Worm (Caenorhabditis elegans) whole organism, midembryonic: ENCODE data around the gene sucl-2.

Experiments used
- T22C8.4 ChIP-seq: fragments of 200-800 bp; sonication (Bioruptor generic); IDR thresholded peaks from 2 replicates; pipeline ENCODE4 v1.3.6; 2022; ENCODE audit warnings: missing genetic modification characterization, missing compliant biosample characterization
- cog-1 ChIP-seq: sonication (generic microtip); optimal IDR thresholded peaks from 2 replicates; lab custom pipeline; 2016; ENCODE audit warnings: missing genetic modification characterization, missing compliant biosample characterization
- flt-1 ChIP-seq: fragments of 200-800 bp; sonication (Bioruptor generic); IDR thresholded peaks from 2 replicates; pipeline ENCODE4 v1.3.6; 2022; ENCODE audit warnings: missing genetic modification characterization, missing compliant biosample characterization
- klf-2 ChIP-seq: fragments of 200-800 bp; sonication (Bioruptor generic); conservative IDR thresholded peaks from 2 replicates; pipeline ENCODE4 v1.3.6; 2022; ENCODE audit warnings: missing genetic modification reagents, missing genetic modification characterization, missing compliant biosample characterization
- med-1 ChIP-seq: sonication (generic microtip); optimal IDR thresholded peaks from 2 replicates; lab custom pipeline; 2017; ENCODE audit warnings: missing genetic modification characterization, mild to moderate bottlenecking, missing compliant biosample characterization, antibody characterized with exemption, missing genetic modification reagents; ENCODE audit not compliant: insufficient read depth
- ref-1 ChIP-seq: fragments of 200-800 bp; sonication (Bioruptor generic); conservative IDR thresholded peaks from 2 replicates; pipeline ENCODE4 v1.3.6; 2022; ENCODE audit warnings: missing genetic modification reagents, missing genetic modification characterization, missing compliant biosample characterization
- tab-1 ChIP-seq: fragments of 200-800 bp; sonication (Bioruptor generic); IDR thresholded peaks from 2 replicates; pipeline ENCODE4 v1.3.6; 2022; ENCODE audit warnings: missing genetic modification characterization, missing compliant biosample characterization
- ztf-29 ChIP-seq: fragments of 200-800 bp; sonication (Bioruptor generic); IDR thresholded peaks from 2 replicates; pipeline ENCODE4 v1.3.6; 2022; ENCODE audit warnings: missing genetic modification reagents, missing genetic modification characterization, missing compliant biosample characterization

ce11 chrIII:907311-907710 lies 6.1 kb upstream of the sucl-2 start, which contains the start of gene F23H11.4:
- TF ChIP-seq T22C8.4 (GFP tag; lab: Robert Waterston, UW) = no peak
- TF ChIP-seq ref-1 (GFP tag; lab: Robert Waterston, UW) = no peak
- TF ChIP-seq cog-1 (tag; lab: Kevin White, UChicago) = no peak
- no peak for TF ChIP-seq flt-1
- no peak for TF ChIP-seq ztf-29 (GFP tag; lab: Robert Waterston, UW)
- no peak for TF ChIP-seq tab-1 (GFP tag; lab: Robert Waterston, UW)
- no peak for TF ChIP-seq klf-2
- TF ChIP-seq med-1 (GFP tag; lab: Kevin White, UChicago) = no peak
